Fruit fly (Drosophila melanogaster): ENCODE measurements around the gene CG14367.

Gene CG14367

dm6 chr3R:13676137-13677086 lies 17.4 kb upstream of the CG14367 start, which contains the start of the genes Lkb1 and CG9588 (continued):
- peak; percentile 73 for TF ChIP-seq CG10669 (GFP tag; optimal IDR thresholded peaks at IDR 0.05)
- peak; percentile 62 for TF ChIP-seq Sox15 (GFP tag; optimal IDR thresholded peaks at IDR 0.05)
- TF ChIP-seq fd85E (GFP tag; optimal IDR thresholded peaks at IDR 0.05) = no peak
- no peak for TF ChIP-seq OdsH (GFP tag; optimal IDR thresholded peaks at IDR 0.05)
- peak; percentile 63 for TF ChIP-seq Ets21C (GFP tag; optimal IDR thresholded peaks at IDR 0.05)
- TF ChIP-seq Blimp-1 (GFP tag; optimal IDR thresholded peaks at IDR 0.05) = peak; percentile 13
- TF ChIP-seq CG6854 (GFP tag; optimal IDR thresholded peaks at IDR 0.05) = peak; percentile 6
- TF ChIP-seq CG15336 (GFP tag; IDR thresholded peaks at IDR 0.05) = peak; percentile 77
- peak; percentile 68 for TF ChIP-seq CG8319 (GFP tag; optimal IDR thresholded peaks at IDR 0.05)
- peak; percentile 84 for TF ChIP-seq svp (GFP tag)
- TF ChIP-seq Gug (GFP tag; IDR thresholded peaks at IDR 0.05) = peak; percentile 80
- peak; percentile 62 for TF ChIP-seq CG11902 (GFP tag; optimal IDR thresholded peaks at IDR 0.05)
- no peak for TF ChIP-seq Eip93F (GFP tag; optimal IDR thresholded peaks at IDR 0.05)
- peak; percentile 85 for TF ChIP-seq CG1621 (tag; optimal IDR thresholded peaks at IDR 0.05)
- TF ChIP-seq salr (GFP tag; optimal IDR thresholded peaks at IDR 0.05) = peak in 1 of 2 experiments; percentile 39
- no peak for TF ChIP-seq CG10631 (GFP tag; optimal IDR thresholded peaks at IDR 0.05)
- peak; percentile 69 for TF ChIP-seq acj6 (GFP tag; optimal IDR thresholded peaks at IDR 0.05)
- peak; percentile 88 for TF ChIP-seq Hr4 (GFP tag; optimal IDR thresholded peaks at IDR 0.05)
- TF ChIP-seq CG16779 (tag; optimal IDR thresholded peaks at IDR 0.05) = no peak
- peak; percentile 61 for TF ChIP-seq CG8632 (GFP tag; optimal IDR thresholded peaks at IDR 0.05)
- no peak for TF ChIP-seq fkh (GFP tag; optimal IDR thresholded peaks at IDR 0.05)
- no peak for TF ChIP-seq CG4318 (GFP tag; optimal IDR thresholded peaks at IDR 0.05)
- TF ChIP-seq CG3032 (tag; optimal IDR thresholded peaks at IDR 0.05) = peak; percentile 59
- TF ChIP-seq achi (GFP tag; optimal IDR thresholded peaks at IDR 0.05) = peak; percentile 74
- TF ChIP-seq CG34406 (GFP tag; optimal IDR thresholded peaks at IDR 0.05) = peak; percentile 61
- peak; percentile 40 for TF ChIP-seq Ets96B (tag; optimal IDR thresholded peaks at IDR 0.05)
- TF ChIP-seq CG7368 (GFP tag; optimal IDR thresholded peaks at IDR 0.05) = peak; percentile 76
- TF ChIP-seq spab (GFP tag; optimal IDR thresholded peaks at IDR 0.05) = peak; percentile 60
- no peak for TF ChIP-seq vri (GFP tag; optimal IDR thresholded peaks at IDR 0.05)

DNA sequence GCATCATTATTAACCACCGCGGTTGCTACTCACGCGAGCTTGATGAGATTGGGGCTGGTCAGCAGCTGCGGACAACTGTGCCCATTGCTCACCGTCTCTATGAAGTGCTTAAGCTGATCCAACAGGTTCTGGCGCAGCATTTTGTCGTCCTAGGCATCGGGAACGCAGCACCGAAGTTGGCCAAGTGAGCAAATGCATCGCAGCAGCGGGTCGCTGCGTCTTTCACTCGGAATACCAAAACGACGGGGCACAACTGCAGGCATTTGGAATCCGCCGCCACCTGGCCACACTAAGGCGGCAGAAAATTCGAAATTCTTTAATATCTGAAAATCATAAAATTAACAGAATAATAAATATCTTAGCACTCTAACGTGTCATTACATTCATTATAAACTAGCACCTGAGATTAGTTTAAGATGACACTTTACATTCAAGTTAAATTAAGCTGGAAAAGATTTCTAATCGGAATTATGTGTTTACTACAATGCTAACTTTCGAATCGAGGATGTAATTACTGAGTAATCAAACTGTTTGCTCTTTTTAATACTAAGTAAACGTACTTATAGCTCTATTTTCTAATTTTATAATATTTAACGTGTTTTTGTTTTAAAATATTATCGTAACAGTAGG lies 10.7 kb upstream of the CG14367 start:
- no peak for TF ChIP-seq Smox (GFP tag; optimal IDR thresholded peaks at IDR 0.05)
- TF ChIP-seq spab (GFP tag; optimal IDR thresholded peaks at IDR 0.05) = no peak
- no peak for TF ChIP-seq CG31627 (GFP tag; optimal IDR thresholded peaks at IDR 0.05)
- TF ChIP-seq lz (GFP tag; optimal IDR thresholded peaks at IDR 0.05) = peak; percentile 29
- peak; percentile 18 for TF ChIP-seq Eip78C (GFP tag)
- TF ChIP-seq CG6276 (GFP tag; optimal IDR thresholded peaks at IDR 0.05) = no peak
- TF ChIP-seq dsx (GFP tag; optimal IDR thresholded peaks at IDR 0.05; ENCODE audit: poor library complexity, severe bottlenecking) = peak; percentile 25
- TF ChIP-seq CG3919 (GFP tag; optimal IDR thresholded peaks at IDR 0.05) = no peak
- TF ChIP-seq CG6854 (GFP tag; optimal IDR thresholded peaks at IDR 0.05) = peak; percentile 53
- TF ChIP-seq salr (GFP tag; optimal IDR thresholded peaks at IDR 0.05) = no peak
- TF ChIP-seq CG8632 (GFP tag; optimal IDR thresholded peaks at IDR 0.05) = no peak
- TF ChIP-seq CG6792 (GFP tag; optimal IDR thresholded peaks at IDR 0.05) = no peak
- no peak for TF ChIP-seq CG4318 (GFP tag; optimal IDR thresholded peaks at IDR 0.05)
- no peak for TF ChIP-seq CG3032 (tag; optimal IDR thresholded peaks at IDR 0.05)
- peak; percentile 16; the same call in 1 of the 2 replicates for TF ChIP-seq CG15336 (GFP tag; IDR thresholded peaks at IDR 0.05)
- no peak for TF ChIP-seq topi (GFP tag; optimal IDR thresholded peaks at IDR 0.05)
- TF ChIP-seq CG34406 (GFP tag; optimal IDR thresholded peaks at IDR 0.05) = no peak
- TF ChIP-seq Met (GFP tag; optimal IDR thresholded peaks at IDR 0.05) = no peak
- no peak for TF ChIP-seq CG1621 (tag; optimal IDR thresholded peaks at IDR 0.05)
- no peak for TF ChIP-seq CG6808 (GFP tag; optimal IDR thresholded peaks at IDR 0.05)
- no peak for TF ChIP-seq dac (GFP tag; optimal IDR thresholded peaks at IDR 0.05)
- no peak for TF ChIP-seq OdsH (GFP tag; optimal IDR thresholded peaks at IDR 0.05)
- no peak for TF ChIP-seq CG7368 (GFP tag; optimal IDR thresholded peaks at IDR 0.05)
- TF ChIP-seq Eip75B (GFP tag; optimal IDR thresholded peaks at IDR 0.05) = peak; percentile 1
